Worm (Caenorhabditis elegans): ENCODE measurements around the gene irld-49.

DNA sequence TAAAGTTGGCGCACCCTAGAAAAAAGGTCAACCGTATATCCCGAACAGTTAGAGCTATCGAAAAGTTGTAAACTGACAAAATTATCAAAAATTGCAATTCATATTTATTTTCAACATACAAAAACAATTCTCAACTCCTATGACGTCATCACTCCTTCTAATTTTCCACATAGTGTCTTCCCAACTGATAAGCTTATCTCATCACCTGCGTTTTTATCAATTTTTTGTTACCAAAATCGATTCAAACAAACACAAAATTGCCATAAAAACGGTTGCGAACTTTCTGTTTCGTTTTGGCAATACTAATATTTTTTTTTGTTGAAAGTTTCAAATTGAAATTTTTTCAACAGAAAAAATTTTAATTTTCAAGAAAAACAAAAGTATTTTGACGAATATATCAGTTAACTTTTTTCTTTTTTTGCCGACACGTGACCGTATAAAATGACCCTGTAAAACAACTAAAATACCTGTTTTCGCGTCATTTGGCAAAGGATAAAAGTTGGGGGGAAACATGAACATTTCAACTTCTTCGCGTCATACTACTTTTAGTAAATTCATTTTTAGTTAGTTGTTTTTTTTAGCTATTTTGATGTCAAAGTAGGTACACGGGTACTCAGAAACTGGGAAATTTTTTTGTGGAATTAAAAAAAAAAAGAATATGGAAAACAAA, 31.7 kb downstream of the irld-49 start:
- no peak for TF ChIP-seq sox-4 (tag; optimal IDR thresholded peaks at IDR 0.05)
- TF ChIP-seq ttx-3 (tag; optimal IDR thresholded peaks at IDR 0.05): no peak
- TF ChIP-seq pha-4 (tag; optimal IDR thresholded peaks at IDR 0.05): no peak
- no peak for TF ChIP-seq fkh-10 (GFP tag; optimal IDR thresholded peaks at IDR 0.05)
- no peak for TF ChIP-seq ceh-2 (tag; optimal IDR thresholded peaks at IDR 0.05)
